Worm (Caenorhabditis elegans) whole organism, midembryonic: ENCODE measurements around the gene set-6.

Experiments
- T22C8.4 ChIP-seq: fragments of 200-800 bp; sonication (Bioruptor generic); IDR thresholded peaks from 2 replicates; pipeline ENCODE4 v1.3.6; 2022; ENCODE audit warnings: missing genetic modification characterization, missing compliant biosample characterization
- flt-1 ChIP-seq: fragments of 200-800 bp; sonication (Bioruptor generic); IDR thresholded peaks from 2 replicates; pipeline ENCODE4 v1.3.6; 2022; ENCODE audit warnings: missing genetic modification characterization, missing compliant biosample characterization
- klf-2 ChIP-seq: fragments of 200-800 bp; sonication (Bioruptor generic); conservative IDR thresholded peaks from 2 replicates; pipeline ENCODE4 v1.3.6; 2022; ENCODE audit warnings: missing genetic modification reagents, missing genetic modification characterization, missing compliant biosample characterization
- med-1 ChIP-seq: sonication (generic microtip); optimal IDR thresholded peaks from 2 replicates; lab custom pipeline; 2017; ENCODE audit warnings: missing genetic modification characterization, mild to moderate bottlenecking, missing compliant biosample characterization, antibody characterized with exemption, missing genetic modification reagents; ENCODE audit not compliant: insufficient read depth
- ref-1 ChIP-seq: fragments of 200-800 bp; sonication (Bioruptor generic); conservative IDR thresholded peaks from 2 replicates; pipeline ENCODE4 v1.3.6; 2022; ENCODE audit warnings: missing genetic modification reagents, missing genetic modification characterization, missing compliant biosample characterization
- tab-1 ChIP-seq: fragments of 200-800 bp; sonication (Bioruptor generic); IDR thresholded peaks from 2 replicates; pipeline ENCODE4 v1.3.6; 2022; ENCODE audit warnings: missing genetic modification characterization, missing compliant biosample characterization
- ztf-23 ChIP-seq: fragments of 200-800 bp; sonication (Bioruptor generic); IDR thresholded peaks from 2 replicates; pipeline ENCODE4 v1.3.6; 2022; ENCODE audit warnings: missing genetic modification reagents, missing genetic modification characterization, missing compliant biosample characterization
- ztf-29 ChIP-seq: fragments of 200-800 bp; sonication (Bioruptor generic); IDR thresholded peaks from 2 replicates; pipeline ENCODE4 v1.3.6; 2022; ENCODE audit warnings: missing genetic modification reagents, missing genetic modification characterization, missing compliant biosample characterization

- no peak for TF ChIP-seq med-1 (GFP tag; lab: Kevin White, UChicago)
- TF ChIP-seq ztf-29 = no peak
- no peak for TF ChIP-seq T22C8.4 (GFP tag; lab: Robert Waterston, UW)
- no peak for TF ChIP-seq flt-1 (GFP tag; lab: Robert Waterston, UW)
- TF ChIP-seq ztf-23 (GFP tag; lab: Robert Waterston, UW) = no peak
- no peak for TF ChIP-seq klf-2
- no peak for TF ChIP-seq tab-1
- TF ChIP-seq ref-1 (GFP tag; lab: Robert Waterston, UW) = no peak
Measured at ce11 chrX:11925243-11925642, 49.2 kb downstream of the set-6 start.
